Worm (Caenorhabditis elegans) whole organism, L1 larva: ENCODE results near the gene T07A5.7.

ENCODE experiments used
- C04F5.9 ChIP-seq: sonication (generic microtip); optimal IDR thresholded peaks from 2 replicates; lab custom pipeline; 2016; ENCODE audit warnings: missing genetic modification characterization, missing compliant biosample characterization
- aha-1 ChIP-seq: fragments of 150-350 bp; optimal IDR thresholded peaks from 2 replicates; lab custom pipeline; 2014; ENCODE audit warnings: missing biosample characterization, missing genetic modification characterization
- alr-1 ChIP-seq: fragments of 200-800 bp; sonication (Bioruptor generic); optimal IDR thresholded peaks from 2 replicates; lab custom pipeline; 2018; ENCODE audit warnings: borderline replicate concordance, mild to moderate bottlenecking, missing genetic modification characterization, missing compliant biosample characterization
- ama-1 ChIP-seq: fragments of 150-350 bp; optimal IDR thresholded peaks from 2 replicates; lab custom pipeline; 2014
- blmp-1 ChIP-seq: fragments of 150-350 bp; optimal IDR thresholded peaks from 2 replicates; lab custom pipeline; 2014; ENCODE audit warnings: missing biosample characterization, missing genetic modification characterization
- ceh-90 ChIP-seq: sonication (generic microtip); optimal IDR thresholded peaks from 2 replicates; lab custom pipeline; 2016; ENCODE audit warnings: missing genetic modification characterization, missing compliant biosample characterization
- dsc-1 ChIP-seq: sonication (generic microtip); optimal IDR thresholded peaks from 2 replicates; lab custom pipeline; 2016; ENCODE audit warnings: mild to moderate bottlenecking, missing genetic modification characterization, missing compliant biosample characterization
- efl-1 ChIP-seq, 4 experiments: fragments of 150-350 bp; optimal IDR thresholded peaks in 3 of 4; peaks in 1 of 4; 1 replicate in 1 of 4; 2 replicates in 3 of 4; lab custom pipeline; 2014; ENCODE audit warnings: missing biosample characterization in 2 of 4, missing genetic modification characterization in 2 of 4, missing genetic modification reagents in 2 of 4
- egl-13 ChIP-seq: sonication (generic microtip); optimal IDR thresholded peaks from 2 replicates; lab custom pipeline; 2016; ENCODE audit warnings: missing genotype, missing genetic modification reagents, missing genetic modification characterization, missing compliant biosample characterization
- elt-3 ChIP-seq, 6 experiments: fragments of 150-350 bp in 1 of 6; sonication (generic microtip); optimal IDR thresholded peaks; 2 replicates each; lab custom pipeline; 2017 to 2018; ENCODE audit warnings: missing biosample characterization in 6 of 6, missing genetic modification characterization in 6 of 6, inconsistent platforms in 1 of 6
- fkh-8 ChIP-seq: sonication (generic microtip); optimal IDR thresholded peaks from 2 replicates; lab custom pipeline; 2016; ENCODE audit warnings: mild to moderate bottlenecking, missing genetic modification characterization, missing compliant biosample characterization
- fos-1 ChIP-seq: fragments of 150-350 bp; optimal IDR thresholded peaks from 2 replicates; lab custom pipeline; 2014; ENCODE audit warnings: missing biosample characterization, missing genetic modification characterization
- grh-1 ChIP-seq: fragments of 200-800 bp; sonication (Bioruptor generic); IDR thresholded peaks from 2 replicates; pipeline ENCODE4 v1.3.6; 2022; ENCODE audit warnings: missing genetic modification reagents, missing genetic modification characterization, missing compliant biosample characterization
- lin-13 ChIP-seq: fragments of 150-350 bp; optimal IDR thresholded peaks from 2 replicates; lab custom pipeline; 2014; ENCODE audit warnings: missing biosample characterization, missing genetic modification reagents, missing genetic modification characterization
- lin-14 ChIP-seq: fragments of 200-800 bp; sonication (Bioruptor generic); optimal IDR thresholded peaks from 2 replicates; lab custom pipeline; 2018; ENCODE audit warnings: mild to moderate bottlenecking, missing genetic modification characterization, moderate library complexity, missing compliant biosample characterization
- lin-15B ChIP-seq: fragments of 150-350 bp; sonication (generic microtip); optimal IDR thresholded peaks from 3 replicates; lab custom pipeline; 2014; ENCODE audit warnings: missing biosample characterization, missing genetic modification characterization
- nhr-20 ChIP-seq: sonication (generic microtip); optimal IDR thresholded peaks from 2 replicates; lab custom pipeline; 2016; ENCODE audit warnings: mild to moderate bottlenecking, missing genetic modification characterization, missing compliant biosample characterization
- nhr-237 ChIP-seq: fragments of 150-350 bp; optimal IDR thresholded peaks from 2 replicates; lab custom pipeline; 2014; ENCODE audit warnings: missing biosample characterization, missing genetic modification characterization
- nhr-28 ChIP-seq: fragments of 150-350 bp; optimal IDR thresholded peaks from 2 replicates; lab custom pipeline; 2014; ENCODE audit warnings: missing biosample characterization, missing genetic modification characterization
- nhr-47 ChIP-seq: sonication (generic microtip); optimal IDR thresholded peaks from 2 replicates; lab custom pipeline; 2016; ENCODE audit warnings: mild to moderate bottlenecking, missing genetic modification characterization, moderate library complexity, missing compliant biosample characterization
- nhr-71 ChIP-seq: sonication (generic microtip); optimal IDR thresholded peaks from 2 replicates; lab custom pipeline; 2016; ENCODE audit warnings: mild to moderate bottlenecking, missing genetic modification characterization, moderate library complexity, missing compliant biosample characterization
- nhr-77 ChIP-seq: fragments of 150-350 bp; optimal IDR thresholded peaks from 2 replicates; lab custom pipeline; 2014; ENCODE audit warnings: missing biosample characterization, missing genetic modification characterization
- nhr-84 ChIP-seq: sonication (generic microtip); optimal IDR thresholded peaks from 2 replicates; lab custom pipeline; 2017; ENCODE audit warnings: missing biosample characterization, missing genetic modification characterization
- nhr-85 ChIP-seq: sonication (generic microtip); peaks from one replicate; lab custom pipeline; 2016; ENCODE audit warnings: missing genetic modification characterization, inconsistent platforms, missing compliant biosample characterization
- nhr-90 ChIP-seq: sonication (generic microtip); optimal IDR thresholded peaks from 2 replicates; lab custom pipeline; 2016; ENCODE audit warnings: mild to moderate bottlenecking, missing genetic modification characterization, missing compliant biosample characterization; ENCODE audit not compliant: poor library complexity
- pax-3 ChIP-seq: fragments of 200-800 bp; sonication (Bioruptor generic); optimal IDR thresholded peaks from 2 replicates; lab custom pipeline; 2018; ENCODE audit warnings: mild to moderate bottlenecking, missing genetic modification characterization, moderate library complexity, missing compliant biosample characterization
- skn-1 ChIP-seq: fragments of 150-350 bp; optimal IDR thresholded peaks from 2 replicates; lab custom pipeline; 2014; ENCODE audit warnings: missing biosample characterization, missing genetic modification characterization
- snu-23 ChIP-seq: sonication (generic microtip); optimal IDR thresholded peaks from 2 replicates; lab custom pipeline; 2016; ENCODE audit warnings: missing genetic modification characterization, missing compliant biosample characterization
- swsn-7 ChIP-seq: sonication (generic microtip); optimal IDR thresholded peaks from 2 replicates; lab custom pipeline; 2016; ENCODE audit warnings: missing genetic modification characterization, missing compliant biosample characterization
- tlp-1 ChIP-seq: fragments of 150-350 bp; optimal IDR thresholded peaks from 2 replicates; lab custom pipeline; 2014; ENCODE audit warnings: missing biosample characterization, missing genetic modification characterization
- unc-30 ChIP-seq: sonication (generic microtip); optimal IDR thresholded peaks from 2 replicates; lab custom pipeline; 2017; ENCODE audit warnings: missing biosample characterization, missing genetic modification characterization
- unc-86 ChIP-seq: sonication (generic microtip); optimal IDR thresholded peaks from 2 replicates; lab custom pipeline; 2016; ENCODE audit warnings: missing genetic modification characterization, missing compliant biosample characterization

Gene T07A5.7

ce11 chrIII:10347049-10347448, 36.1 kb upstream of the T07A5.7 start, which contains the start of gene tbx-8:
tbx-8 (plus strand) TSS chrIII:10347349.
- TF ChIP-seq lin-13 (no peak), fos-1 (no peak), nhr-237 (tag; lab: Kevin White, UChicago) (no peak), efl-1 (optimal IDR thresholded peaks at IDR 0.05; lab: Kevin White, UChicago) (no peak), efl-1 (GFP tag; optimal IDR thresholded peaks at IDR 0.05 in 1 of 2; lab: Kevin White, UChicago) (no peak), egl-13 (no peak)

DNA sequence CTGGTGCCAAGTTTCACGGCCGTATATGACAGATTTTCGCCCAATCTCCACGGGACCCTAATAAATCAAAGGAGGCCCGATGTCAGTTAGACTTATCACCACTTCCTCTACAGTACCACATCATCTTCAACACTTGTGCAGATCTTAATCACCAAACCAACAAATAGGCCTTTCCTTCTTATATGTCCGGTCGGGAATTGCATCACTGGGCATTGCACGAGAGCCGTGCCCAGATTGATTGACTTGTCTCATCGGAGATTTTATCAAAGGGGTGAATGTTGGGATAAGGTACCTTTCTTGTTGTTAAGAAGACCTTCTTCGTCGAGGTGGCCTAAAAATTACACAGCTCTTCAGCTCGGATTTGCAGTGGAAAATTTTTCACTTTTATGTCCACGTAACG, 33.8 kb upstream of the T07A5.7 start:
- TF ChIP-seq pax-3 (tag; lab: Kevin White, UChicago), result no peak
- TF ChIP-seq efl-1 (optimal IDR thresholded peaks at IDR 0.05; lab: Kevin White, UChicago), result no peak
- TF ChIP-seq efl-1 (GFP tag; optimal IDR thresholded peaks at IDR 0.05 in 1 of 2; lab: Kevin White, UChicago), result peak in 1 of 2 experiments; percentile 20
- no peak for TF ChIP-seq nhr-90
- peak; percentile 36 for TF ChIP-seq nhr-85 (tag; lab: Kevin White, UChicago)
- TF ChIP-seq nhr-84 (tag; lab: Kevin White, UChicago), result no peak
- TF ChIP-seq swsn-7 (tag; lab: Kevin White, UChicago), result no peak
- no peak for TF ChIP-seq lin-15B (tag; lab: Kevin White, UChicago)
- no peak for TF ChIP-seq C04F5.9 (tag; lab: Kevin White, UChicago)
- no peak for TF ChIP-seq nhr-28
- no peak for TF ChIP-seq tlp-1 (tag; lab: Kevin White, UChicago)
- TF ChIP-seq fkh-8 (tag; lab: Kevin White, UChicago), result no peak
- no peak for TF ChIP-seq ceh-90 (tag; lab: Kevin White, UChicago)

- no peak for TF ChIP-seq aha-1 (tag; lab: Kevin White, UChicago)
- no peak for TF ChIP-seq nhr-90
- TF ChIP-seq alr-1 (tag; lab: Kevin White, UChicago), result no peak
- no peak for TF ChIP-seq unc-30 (tag; lab: Kevin White, UChicago)
- TF ChIP-seq unc-86 (tag; lab: Kevin White, UChicago), result no peak
- no peak for TF ChIP-seq skn-1 (tag; lab: Kevin White, UChicago)
- TF ChIP-seq nhr-28, result no peak
Observed at ce11 chrIII:10341758-10342157, 30.8 kb upstream of the T07A5.7 start, which contains the start of gene tbx-9. tbx-9 (minus strand) TSS chrIII:10341858.

ce11 chrIII:10339949-10340348, 29.0 kb upstream of the T07A5.7 start:
- TF ChIP-seq dsc-1 (tag; lab: Kevin White, UChicago) (no peak), efl-1 (optimal IDR thresholded peaks at IDR 0.05; lab: Kevin White, UChicago) (no peak), efl-1 (GFP tag; optimal IDR thresholded peaks at IDR 0.05 in 1 of 2; lab: Kevin White, UChicago) (peak in 1 of 2 experiments; percentile 56)

ce11 chrIII:10338992-10339852, 28.3 kb upstream of the T07A5.7 start:
- peak; percentile 27 for TF ChIP-seq snu-23 (GFP tag; lab: Kevin White, UChicago)
- TF ChIP-seq efl-1 (optimal IDR thresholded peaks at IDR 0.05; lab: Kevin White, UChicago), result no peak
- TF ChIP-seq efl-1 (GFP tag; optimal IDR thresholded peaks at IDR 0.05 in 1 of 2; lab: Kevin White, UChicago), result peak in 1 of 2 experiments; percentile 4
- peak; percentile 37 for TF ChIP-seq nhr-71 (tag; lab: Kevin White, UChicago)
- TF ChIP-seq nhr-90, result peak; percentile 37
- peak in 1 of 6 experiments; percentile 67 for TF ChIP-seq elt-3 (tag; optimal IDR thresholded peaks at IDR 0.05; lab: Kevin White, UChicago)
- TF ChIP-seq ceh-90 (tag; lab: Kevin White, UChicago), result no peak
- peak; percentile 12; the same call in 1 of the 2 replicates for TF ChIP-seq grh-1 (GFP tag; lab: Robert Waterston, UW)
- no peak for TF ChIP-seq nhr-77 (tag; lab: Kevin White, UChicago)
- TF ChIP-seq nhr-85 (tag; lab: Kevin White, UChicago), result peak; percentile 88
- TF ChIP-seq nhr-47 (tag; lab: Kevin White, UChicago), result peak; percentile 26
- TF ChIP-seq lin-14 (GFP tag; lab: Kevin White, UChicago), result peak; percentile 53
- TF ChIP-seq nhr-20 (tag; lab: Kevin White, UChicago), result peak; percentile 40
- no peak for TF ChIP-seq ama-1 (lab: Kevin White, UChicago)
- TF ChIP-seq blmp-1, result peak; percentile 25
